Fruit fly (Drosophila melanogaster) whole organism, embryonic: Measurements from ENCODE around the gene synr.

ENCODE experiments used
- Awh ChIP-seq: fragments of 200-800 bp; sonication (Bioruptor generic); IDR thresholded peaks from 2 replicates; pipeline ENCODE4, ENCODE4 v1.3.6; 2022; ENCODE audit warnings: missing biosample characterization, missing genetic modification characterization
- Bgb ChIP-seq: fragments of 200-800 bp; sonication (Bioruptor generic); IDR thresholded peaks from 2 replicates; pipeline ENCODE4 v1.3.6; 2022; ENCODE audit warnings: missing biosample characterization, missing genetic modification characterization; ENCODE audit not compliant: partially characterized antibody
- Bteb2 ChIP-seq: fragments of 200-800 bp; sonication (Bioruptor generic); optimal IDR thresholded peaks from 2 replicates; lab custom pipeline; 2016; ENCODE audit warnings: missing biosample characterization, missing genetic modification characterization
- CG10654 ChIP-seq: fragments of 200-800 bp; sonication (Bioruptor generic); optimal IDR thresholded peaks from 2 replicates; lab custom pipeline; 2016; ENCODE audit warnings: missing biosample characterization, missing genetic modification characterization
- CG12659 ChIP-seq: fragments of 200-800 bp; sonication (Bioruptor generic); optimal IDR thresholded peaks from 3 replicates; lab custom pipeline; 2017; ENCODE audit warnings: mild to moderate bottlenecking, missing biosample characterization, missing genetic modification reagents, missing genetic modification characterization
- CG13287 ChIP-seq: fragments of 200-800 bp; sonication (Bioruptor generic); IDR thresholded peaks from 2 replicates; pipeline ENCODE4 v1.3.6; 2022; ENCODE audit warnings: missing biosample characterization, missing genetic modification characterization; ENCODE audit not compliant: partially characterized antibody
- CG1529 ChIP-seq: fragments of 200-800 bp; sonication (Bioruptor generic); optimal IDR thresholded peaks from 3 replicates; lab custom pipeline; 2018; ENCODE audit warnings: missing biosample characterization, missing genetic modification characterization
- CG15514 ChIP-seq: fragments of 200-800 bp; sonication (Bioruptor generic); optimal IDR thresholded peaks from 3 replicates; lab custom pipeline; 2017; ENCODE audit warnings: missing biosample characterization, missing genetic modification characterization, mild to moderate bottlenecking, moderate library complexity, missing genetic modification reagents
- CG18599 ChIP-seq: fragments of 200-800 bp; sonication (Bioruptor generic); optimal IDR thresholded peaks from 3 replicates; lab custom pipeline; 2017; ENCODE audit warnings: missing biosample characterization, missing genetic modification characterization, mild to moderate bottlenecking, moderate library complexity, missing genetic modification reagents
- CG30020 ChIP-seq: fragments of 200-800 bp; optimal IDR thresholded peaks from 2 replicates; lab custom pipeline; 2019; ENCODE audit warnings: missing biosample characterization, mild to moderate bottlenecking, missing genetic modification characterization, moderate library complexity
- CG31224 ChIP-seq: fragments of 200-800 bp; sonication (Bioruptor generic); IDR thresholded peaks from 2 replicates; pipeline ENCODE4 v1.3.6; 2022; ENCODE audit warnings: missing biosample characterization, missing genetic modification characterization
- CG31365 ChIP-seq: fragments of 200-800 bp; sonication (Bioruptor generic); optimal IDR thresholded peaks from 2 replicates; lab custom pipeline; 2018; ENCODE audit warnings: missing biosample characterization, mild to moderate bottlenecking, missing genetic modification characterization
- CG3726 ChIP-seq: fragments of 200-800 bp; sonication (Bioruptor generic); IDR thresholded peaks from 3 replicates; pipeline ENCODE4, ENCODE4 v1.3.6; 2022; ENCODE audit warnings: missing biosample characterization, missing genetic modification characterization
- CG43689 ChIP-seq: fragments of 200-800 bp; sonication (Bioruptor generic); IDR thresholded peaks from 2 replicates; pipeline ENCODE4 v1.3.6; 2022; ENCODE audit warnings: missing biosample characterization, missing genetic modification characterization
- CG4730 ChIP-seq: fragments of 200-800 bp; sonication (Bioruptor generic); IDR thresholded peaks from 2 replicates; pipeline ENCODE4 v1.3.6; 2022; ENCODE audit warnings: missing biosample characterization, missing genetic modification characterization
- CG6683 ChIP-seq: fragments of 200-800 bp; sonication (Bioruptor generic); optimal IDR thresholded peaks from 2 replicates; lab custom pipeline; 2017; ENCODE audit warnings: missing biosample characterization, mild to moderate bottlenecking, missing genetic modification characterization, missing genetic modification reagents
- CG7271 ChIP-seq: fragments of 200-800 bp; sonication (Bioruptor generic); optimal IDR thresholded peaks from 2 replicates; lab custom pipeline; 2018; ENCODE audit warnings: missing biosample characterization, mild to moderate bottlenecking, missing genetic modification characterization, moderate library complexity
- CG7372 ChIP-seq: fragments of 200-800 bp; sonication (Bioruptor generic); IDR thresholded peaks from 2 replicates; pipeline ENCODE4 v1.3.6; 2022; ENCODE audit warnings: missing biosample characterization, missing genetic modification characterization
- CG9215 ChIP-seq: fragments of 200-800 bp; sonication (Bioruptor generic); IDR thresholded peaks from 2 replicates; pipeline ENCODE4 v1.3.6; 2022; ENCODE audit warnings: missing biosample characterization, missing genetic modification characterization
- CG9437 ChIP-seq: fragments of 200-800 bp; sonication (Bioruptor generic); optimal IDR thresholded peaks from 2 replicates; lab custom pipeline; 2018; ENCODE audit warnings: missing biosample characterization, mild to moderate bottlenecking, missing genetic modification characterization
- CkIIα-i1 ChIP-seq: fragments of 200-800 bp; sonication (Bioruptor generic); IDR thresholded peaks from 2 replicates; pipeline ENCODE4 v1.3.6; 2022; ENCODE audit warnings: missing biosample characterization, missing genetic modification characterization
- Dad ChIP-seq: fragments of 200-800 bp; sonication (Bioruptor generic); optimal IDR thresholded peaks from 3 replicates; lab custom pipeline; 2016; ENCODE audit warnings: missing biosample characterization, missing genetic modification characterization
- Dip3 ChIP-seq: fragments of 200-800 bp; sonication (Bioruptor generic); optimal IDR thresholded peaks from 3 replicates; lab custom pipeline; 2016; ENCODE audit warnings: missing biosample characterization, missing genetic modification characterization
- E2f2 ChIP-seq: fragments of 200-800 bp; sonication (Bioruptor generic); IDR thresholded peaks from 2 replicates; pipeline ENCODE4 v1.3.6; 2022; ENCODE audit warnings: missing biosample characterization, missing genetic modification characterization
- Elba2 ChIP-seq: fragments of 200-800 bp; sonication (Bioruptor generic); optimal IDR thresholded peaks from 3 replicates; lab custom pipeline; 2016; ENCODE audit warnings: missing biosample characterization, missing genetic modification characterization
- Gug ChIP-seq: fragments of 200-800 bp; sonication (Bioruptor generic); IDR thresholded peaks from 4 replicates; pipeline ENCODE4 v1.3.6; 2022; ENCODE audit warnings: missing biosample characterization, missing genetic modification characterization
- Hey ChIP-seq: fragments of 200-800 bp; sonication (Bioruptor generic); optimal IDR thresholded peaks from 3 replicates; lab custom pipeline; 2018; ENCODE audit warnings: missing biosample characterization, mild to moderate bottlenecking, missing genetic modification characterization
- Lhr ChIP-seq: fragments of 200-800 bp; sonication (Bioruptor generic); optimal IDR thresholded peaks from 3 replicates; lab custom pipeline; 2017; ENCODE audit warnings: mild to moderate bottlenecking, missing biosample characterization, missing genetic modification reagents, missing genetic modification characterization
- Mrtf ChIP-seq: fragments of 200-800 bp; sonication (Bioruptor generic); IDR thresholded peaks from 3 replicates; pipeline ENCODE4 v1.3.6; 2022; ENCODE audit warnings: missing biosample characterization, missing genetic modification characterization
- Nf-YB ChIP-seq: fragments of 200-800 bp; sonication (Bioruptor generic); optimal IDR thresholded peaks from 3 replicates; lab custom pipeline; 2019; ENCODE audit warnings: missing biosample characterization, mild to moderate bottlenecking, missing genetic modification characterization, moderate library complexity
- Ptx1 ChIP-seq: fragments of 200-800 bp; sonication (Bioruptor generic); IDR thresholded peaks from 2 replicates; pipeline ENCODE4 v1.3.6; 2022; ENCODE audit warnings: missing biosample characterization, missing genetic modification characterization
- Ravus ChIP-seq: fragments of 200-800 bp; sonication (Bioruptor generic); IDR thresholded peaks from 2 replicates; pipeline ENCODE4 v1.3.6; 2022; ENCODE audit warnings: missing biosample characterization, missing genetic modification characterization
- abd-A ChIP-seq: fragments of 200-800 bp; sonication (Bioruptor generic); optimal IDR thresholded peaks from 3 replicates; lab custom pipeline; 2019; ENCODE audit warnings: missing biosample characterization, mild to moderate bottlenecking, missing genetic modification characterization, moderate library complexity
- cas ChIP-seq: fragments of 200-800 bp; sonication (Bioruptor generic); IDR thresholded peaks from 2 replicates; pipeline ENCODE4 v1.3.6; 2022; ENCODE audit warnings: missing biosample characterization, missing genetic modification characterization
- da ChIP-seq: fragments of 200-800 bp; sonication (Bioruptor generic); optimal IDR thresholded peaks from 2 replicates; lab custom pipeline; 2016; ENCODE audit warnings: missing biosample characterization, missing genetic modification characterization
- dmrt11E ChIP-seq: fragments of 200-800 bp; sonication (Bioruptor generic); optimal IDR thresholded peaks from 3 replicates; lab custom pipeline; 2018; ENCODE audit warnings: missing biosample characterization, mild to moderate bottlenecking, missing genetic modification characterization, moderate library complexity
- dysf ChIP-seq: fragments of 200-800 bp; sonication (Bioruptor generic); IDR thresholded peaks from 3 replicates; pipeline ENCODE4 v1.3.6; 2022; ENCODE audit warnings: missing biosample characterization, missing genetic modification characterization
- fu2 ChIP-seq: fragments of 200-800 bp; sonication (Bioruptor generic); optimal IDR thresholded peaks from 2 replicates; lab custom pipeline; 2016; ENCODE audit warnings: missing biosample characterization, missing genetic modification characterization
- klu ChIP-seq: fragments of 200-800 bp; sonication (Bioruptor generic); IDR thresholded peaks from 2 replicates; pipeline ENCODE4 v1.3.6; 2022; ENCODE audit warnings: missing biosample characterization, missing genetic modification characterization
- lola ChIP-seq, 3 experiments: fragments of >200 bp in 2 of 3; fragments of 200-800 bp in 1 of 3; sonication (Bioruptor generic) in 1 of 3; optimal IDR thresholded peaks; 2 replicates each; lab custom pipeline; 2017 to 2019; ENCODE audit warnings: missing biosample characterization in 3 of 3, missing genetic modification characterization in 3 of 3, mild to moderate bottlenecking in 1 of 3, moderate library complexity in 1 of 3
- luna ChIP-seq: fragments of 200-800 bp; sonication (Bioruptor generic); optimal IDR thresholded peaks from 2 replicates; lab custom pipeline; 2016; ENCODE audit warnings: missing biosample characterization, missing genetic modification characterization
- mirr ChIP-seq: fragments of 200-800 bp; sonication (Bioruptor generic); optimal IDR thresholded peaks from 3 replicates; lab custom pipeline; 2018; ENCODE audit warnings: missing biosample characterization, mild to moderate bottlenecking, missing genetic modification characterization
- org-1 ChIP-seq: fragments of 200-800 bp; sonication (Bioruptor generic); optimal IDR thresholded peaks from 2 replicates; lab custom pipeline; 2017; ENCODE audit warnings: missing biosample characterization, missing genetic modification characterization
- pfk ChIP-seq: fragments of 200-800 bp; sonication (Bioruptor generic); optimal IDR thresholded peaks from 2 replicates; lab custom pipeline; 2018; ENCODE audit warnings: missing biosample characterization, mild to moderate bottlenecking, missing genetic modification characterization, moderate library complexity
- salm ChIP-seq: fragments of 200-800 bp; sonication (Bioruptor generic); optimal IDR thresholded peaks from 2 replicates; lab custom pipeline; 2018; ENCODE audit warnings: missing biosample characterization, mild to moderate bottlenecking, missing genetic modification characterization
- sens-2 ChIP-seq: fragments of 200-800 bp; sonication (Bioruptor generic); IDR thresholded peaks from 2 replicates; pipeline ENCODE4 v1.3.6; 2022; ENCODE audit warnings: missing biosample characterization, missing genetic modification characterization
- sisA ChIP-seq: fragments of 200-800 bp; sonication (Bioruptor generic); IDR thresholded peaks from 2 replicates; pipeline ENCODE4 v1.3.6; 2022; ENCODE audit warnings: missing biosample characterization, missing genetic modification characterization
- sr ChIP-seq: fragments of 200-800 bp; sonication (Bioruptor generic); IDR thresholded peaks from 3 replicates; pipeline ENCODE4 v1.3.6; 2022; ENCODE audit warnings: missing biosample characterization, missing genetic modification characterization
- twi ChIP-seq: fragments of 200-800 bp; optimal IDR thresholded peaks from 2 replicates; lab custom pipeline; 2019; ENCODE audit warnings: missing biosample characterization, mild to moderate bottlenecking, missing genetic modification characterization, moderate library complexity
- unc-4 ChIP-seq: fragments of 200-800 bp; sonication (Bioruptor generic); IDR thresholded peaks from 2 replicates; pipeline ENCODE4 v1.3.6; 2022; ENCODE audit warnings: missing biosample characterization, missing genetic modification characterization; ENCODE audit not compliant: partially characterized antibody
- usp ChIP-seq: fragments of >200 bp; optimal IDR thresholded peaks from 2 replicates; lab custom pipeline; 2017; ENCODE audit warnings: missing biosample characterization, missing genetic modification characterization

The synr gene

DNA sequence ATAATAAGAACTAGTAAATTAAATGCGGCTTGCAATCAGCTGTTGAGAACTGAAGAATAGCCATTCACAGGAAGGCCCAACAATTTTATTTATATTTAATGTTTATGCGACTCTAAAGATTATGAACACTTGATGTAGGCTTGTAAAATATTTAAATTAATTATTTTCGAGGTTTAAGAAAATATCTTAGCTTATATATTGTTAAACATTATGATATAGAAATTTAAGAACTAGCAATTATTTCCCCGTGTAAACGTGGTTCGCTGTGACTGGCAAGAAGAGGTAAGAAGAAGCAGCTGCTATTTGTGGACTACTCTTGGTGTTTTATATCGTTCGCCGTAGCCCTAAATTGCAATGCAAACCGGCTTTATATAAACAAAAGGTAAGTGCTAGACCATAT is 2.8 kb downstream of the synr start, which contains the start of the genes mRpL24 and betaggt-I (continued):
- TF ChIP-seq CG1529 (GFP tag; lab: Kevin White, UChicago) = peak; percentile 89
- TF ChIP-seq CG3726 = peak; percentile 88
- peak; percentile 60 for TF ChIP-seq Elba2 (GFP tag; lab: Kevin White, UChicago)
- TF ChIP-seq dmrt11E (tag; lab: Kevin White, UChicago) = peak; percentile 96
- peak; percentile 93 for TF ChIP-seq CG9215 (GFP tag; lab: Robert Waterston, UW)
- no peak for TF ChIP-seq usp (GFP tag; lab: Kevin White, UChicago)
- peak; percentile 98 for TF ChIP-seq CG12659 (GFP tag; lab: Kevin White, UChicago)
- no peak for TF ChIP-seq Bgb (GFP tag; lab: Robert Waterston, UW)
- TF ChIP-seq org-1 (GFP tag; lab: Kevin White, UChicago) = peak; percentile 86
- TF ChIP-seq Bteb2 = peak; percentile 92
- peak; percentile 89 for TF ChIP-seq CG7271 (tag; lab: Kevin White, UChicago)
- peak; percentile 89 for TF ChIP-seq cas (GFP tag; lab: Robert Waterston, UW)
- TF ChIP-seq CG13287 (GFP tag; lab: Robert Waterston, UW) = peak; percentile 66; the same call in 1 of the 2 replicates
- TF ChIP-seq CG4730 = peak; percentile 92
- peak; percentile 77 for TF ChIP-seq Lhr (GFP tag; lab: Kevin White, UChicago)
- TF ChIP-seq CG10654 = peak; percentile 92
- TF ChIP-seq CG18599 (GFP tag; lab: Kevin White, UChicago) = peak; percentile 97
- peak; percentile 70 for TF ChIP-seq Hey (tag; lab: Kevin White, UChicago)
- TF ChIP-seq Nf-YB (GFP tag; lab: Kevin White, UChicago) = peak; percentile 86
- peak; percentile 96 for TF ChIP-seq CG7372 (GFP tag; lab: Robert Waterston, UW)
- peak; percentile 95 for TF ChIP-seq CG43689
- TF ChIP-seq twi (tag; lab: Kevin White, UChicago) = peak; percentile 93
- peak; percentile 49 for TF ChIP-seq Dad (GFP tag; lab: Kevin White, UChicago)
- TF ChIP-seq sr = peak; percentile 75
- TF ChIP-seq Gug (GFP tag; lab: Robert Waterston, UW) = peak; percentile 89
- peak; percentile 44 for TF ChIP-seq da
- TF ChIP-seq sisA (GFP tag; lab: Robert Waterston, UW) = peak; percentile 88
- TF ChIP-seq CkIIα-i1 (GFP tag; lab: Robert Waterston, UW) = peak; percentile 64; the same call in 1 of the 2 replicates
- TF ChIP-seq dysf (GFP tag; lab: Robert Waterston, UW) = peak; percentile 97
- TF ChIP-seq luna (GFP tag; lab: Kevin White, UChicago) = peak; percentile 1
- peak in 1 of 3 experiments; percentile 96 for TF ChIP-seq lola (GFP tag; optimal IDR thresholded peaks at IDR 0.05; lab: Kevin White, UChicago)
- peak; percentile 90 for TF ChIP-seq klu (GFP tag; lab: Robert Waterston, UW)
- peak; percentile 85 for TF ChIP-seq CG30020 (tag; lab: Kevin White, UChicago)
- TF ChIP-seq unc-4 (GFP tag; lab: Robert Waterston, UW) = no peak
- TF ChIP-seq pfk (GFP tag; lab: Kevin White, UChicago) = peak; percentile 44
- peak; percentile 92 for TF ChIP-seq CG15514 (GFP tag; lab: Kevin White, UChicago)
- TF ChIP-seq CG31224 (GFP tag; lab: Robert Waterston, UW) = peak; percentile 93
- no peak for TF ChIP-seq abd-A (tag; lab: Kevin White, UChicago)
- peak; percentile 98 for TF ChIP-seq Ptx1
- TF ChIP-seq CG31365 (tag; lab: Kevin White, UChicago) = peak; percentile 66
- TF ChIP-seq salm (tag; lab: Kevin White, UChicago) = peak; percentile 93
- peak; percentile 90 for TF ChIP-seq CG6683 (GFP tag; lab: Kevin White, UChicago)
- TF ChIP-seq fu2 = peak; percentile 58
- TF ChIP-seq mirr (GFP tag; lab: Kevin White, UChicago) = peak; percentile 72
- peak; percentile 87 for TF ChIP-seq Ravus (GFP tag; lab: Robert Waterston, UW)
- TF ChIP-seq CG9437 = peak; percentile 87
- TF ChIP-seq sens-2 (GFP tag; lab: Robert Waterston, UW) = peak; percentile 95
- TF ChIP-seq Dip3 (GFP tag; lab: Kevin White, UChicago) = peak; percentile 89
- peak; percentile 98 for TF ChIP-seq Awh (GFP tag; lab: Robert Waterston, UW)
- peak; percentile 81 for TF ChIP-seq E2f2 (GFP tag; lab: Robert Waterston, UW)
- peak; percentile 91 for TF ChIP-seq Mrtf (GFP tag; lab: Robert Waterston, UW)
